Worm (Caenorhabditis elegans): ENCODE measurements around the gene ZK353.2.

ZK353.2 gene

ce11 chrIII:8417192-8417967 lies 18.9 kb downstream of the ZK353.2 start (continued):
- TF ChIP-seq mep-1 (tag; optimal IDR thresholded peaks at IDR 0.05) (peak; percentile 96), dve-1 (tag; optimal IDR thresholded peaks at IDR 0.05; ENCODE audit: insufficient read depth) (peak; percentile 95), unc-39 (tag; optimal IDR thresholded peaks at IDR 0.05) (no peak), mdt-29 (GFP tag; IDR thresholded peaks at IDR 0.05) (no peak), php-3 (GFP tag; IDR thresholded peaks at IDR 0.05) (peak; percentile 77), hif-1 (tag; optimal IDR thresholded peaks at IDR 0.05) (peak; percentile 39 to 73), Y105C5A.15 (GFP tag; IDR thresholded peaks at IDR 0.05) (no peak), nhr-77 (tag; optimal IDR thresholded peaks at IDR 0.05) (peak; percentile 41), fos-1 (tag; optimal IDR thresholded peaks at IDR 0.05) (no peak), daf-12 (tag; optimal IDR thresholded peaks at IDR 0.05) (no peak), dmd-8 (GFP tag; IDR thresholded peaks at IDR 0.05) (no peak), F49E8.2 (tag; optimal IDR thresholded peaks at IDR 0.05; ENCODE audit: borderline replicate concordance) (no peak), dpl-1 (GFP tag; optimal IDR thresholded peaks at IDR 0.05) (peak; percentile 43), R02D3.7 (tag; optimal IDR thresholded peaks at IDR 0.05) (no peak), T20F7.1 (GFP tag; optimal IDR thresholded peaks at IDR 0.05) (peak; percentile 88), lin-38 (GFP tag; IDR thresholded peaks at IDR 0.05) (peak; percentile 69), lsy-2 (tag; optimal IDR thresholded peaks at IDR 0.05) (peak; percentile 97 to 98), duxl-1 (tag; optimal IDR thresholded peaks at IDR 0.05; ENCODE audit: poor library complexity) (peak; percentile 95), zip-2 (tag; optimal IDR thresholded peaks at IDR 0.05) (peak; percentile 20), aha-1 (tag) (peak; percentile 98), hmg-1.1 (GFP tag; IDR thresholded peaks at IDR 0.05) (peak; percentile 94), egl-27 (tag; optimal IDR thresholded peaks at IDR 0.05) (no peak), lir-3 (tag; optimal IDR thresholded peaks at IDR 0.05) (peak; percentile 34), Y5F2A.4 (GFP tag; optimal IDR thresholded peaks at IDR 0.05) (no peak), nhr-10 (tag; optimal IDR thresholded peaks at IDR 0.05) (no peak), dmd-6 (GFP tag; IDR thresholded peaks at IDR 0.05) (peak; percentile 79), ZK546.5 (tag; optimal IDR thresholded peaks at IDR 0.05) (peak in 1 of 2 experiments; percentile 57), nhr-41 (GFP tag; IDR thresholded peaks at IDR 0.05) (no peak), mdl-1 (tag; optimal IDR thresholded peaks at IDR 0.05) (peak; percentile 62 to 81), lin-39 (tag; optimal IDR thresholded peaks at IDR 0.05) (peak; percentile 57), snpc-4 (tag; optimal IDR thresholded peaks at IDR 0.05) (no peak), pha-4 (GFP tag; IDR thresholded peaks at IDR 0.05) (peak; percentile 74), pha-4 (tag; optimal IDR thresholded peaks at IDR 0.05) (peak; percentile 76), daf-19 (GFP tag; conservative IDR thresholded peaks at IDR 0.05) (0 out of 2 replicates have a peak, but pooled peaks have one; percentile 59), sdz-12 (GFP tag; optimal IDR thresholded peaks at IDR 0.05) (no peak), jun-1 (tag; optimal IDR thresholded peaks at IDR 0.05) (peak; percentile 69), T26A8.4 (GFP tag; IDR thresholded peaks at IDR 0.05) (peak; percentile 91), nhr-11 (tag; optimal IDR thresholded peaks at IDR 0.05) (peak; percentile 95), mes-2 (tag; optimal IDR thresholded peaks at IDR 0.05; ENCODE audit: poor library complexity, severe bottlenecking) (peak; percentile 43), F44E2.7 (GFP tag; IDR thresholded peaks at IDR 0.05) (no peak), unc-62 (GFP tag; optimal IDR thresholded peaks at IDR 0.05 in 1 of 2) (peak; percentile 71 to 100), unc-62 (tag; optimal IDR thresholded peaks at IDR 0.05) (peak; percentile 83), madf-5 (GFP tag; IDR thresholded peaks at IDR 0.05) (no peak), Y75B8A.6 (GFP tag; IDR thresholded peaks at IDR 0.05) (no peak), saeg-2 (GFP tag; IDR thresholded peaks at IDR 0.05) (no peak), zfp-2 (tag; optimal IDR thresholded peaks at IDR 0.05) (peak; percentile 50), unc-130 (GFP tag; optimal IDR thresholded peaks at IDR 0.05) (no peak), Y48G9A.11 (GFP tag; IDR thresholded peaks at IDR 0.05) (no peak), hlh-11 (tag; optimal IDR thresholded peaks at IDR 0.05) (peak; percentile 94), nhr-237 (tag; optimal IDR thresholded peaks at IDR 0.05) (no peak)
